Worm (Caenorhabditis elegans): ENCODE data around the gene sre-4.

The sre-4 gene

ce11 chrIV:9821621-9822020, 37.0 kb upstream of the sre-4 start, which contains the start of gene col-123 (continued):
- TF ChIP-seq Y5F2A.4 (GFP tag; optimal IDR thresholded peaks at IDR 0.05) (no peak), egl-43 (GFP tag; IDR thresholded peaks at IDR 0.05) (no peak)

ce11 chrIV:9815432-9815831, 30.8 kb upstream of the sre-4 start, which contains the start of gene egl-20:
TSS of gene egl-20 (minus strand) at chrIV:9815532.
- TF ChIP-seq ztf-7 (tag; optimal IDR thresholded peaks at IDR 0.05) (no peak), F10B5.3 (tag; optimal IDR thresholded peaks at IDR 0.05) (no peak), nhr-28 (tag; optimal IDR thresholded peaks at IDR 0.05) (no peak), skn-1 (tag; optimal IDR thresholded peaks at IDR 0.05) (no peak), daf-12 (tag; optimal IDR thresholded peaks at IDR 0.05) (no peak), lin-1 (GFP tag; IDR thresholded peaks at IDR 0.05) (no peak), madf-9 (GFP tag; conservative IDR thresholded peaks at IDR 0.05) (no peak), ZK337.2 (GFP tag; IDR thresholded peaks at IDR 0.05) (no peak), ceh-82 (tag; optimal IDR thresholded peaks at IDR 0.05) (no peak), F44E2.7 (GFP tag; IDR thresholded peaks at IDR 0.05) (no peak), ceh-28 (tag; optimal IDR thresholded peaks at IDR 0.05) (no peak), lim-7 (GFP tag; IDR thresholded peaks at IDR 0.05) (no peak), set-16 (GFP tag; IDR thresholded peaks at IDR 0.05) (no peak), nhr-237 (tag; optimal IDR thresholded peaks at IDR 0.05) (no peak), R02D3.7 (tag; optimal IDR thresholded peaks at IDR 0.05) (no peak)

ce11 chrIV:9811487-9811886, 26.9 kb upstream of the sre-4 start:
- no peak for TF ChIP-seq tag-97 (GFP tag; IDR thresholded peaks at IDR 0.05)
- peak; percentile 63 for TF ChIP-seq aha-1 (tag)

- TF ChIP-seq Y75B8A.6 (GFP tag; IDR thresholded peaks at IDR 0.05) (no peak), dmd-6 (GFP tag; IDR thresholded peaks at IDR 0.05) (no peak), Y48G9A.11 (GFP tag; IDR thresholded peaks at IDR 0.05) (no peak), spr-3 (GFP tag; optimal IDR thresholded peaks at IDR 0.05) (no peak), nhr-25 (tag; optimal IDR thresholded peaks at IDR 0.05; ENCODE audit: borderline replicate concordance, insufficient read depth) (no peak), F49E8.2 (tag; optimal IDR thresholded peaks at IDR 0.05; ENCODE audit: borderline replicate concordance) (no peak), nhr-77 (tag; optimal IDR thresholded peaks at IDR 0.05) (no peak), lim-7 (GFP tag; IDR thresholded peaks at IDR 0.05) (no peak), hlh-11 (tag; optimal IDR thresholded peaks at IDR 0.05) (no peak), lin-39 (tag; optimal IDR thresholded peaks at IDR 0.05) (no peak)
Observed at ce11 chrIV:9810633-9811032, 26.0 kb upstream of the sre-4 start, which contains the start of gene dct-15. TSS of gene dct-15 (minus strand) at chrIV:9810733.

ce11 chrIV:9803544-9803943, 19.0 kb upstream of the sre-4 start:
- no peak for TF ChIP-seq pha-4 (GFP tag; IDR thresholded peaks at IDR 0.05)
- TF ChIP-seq pha-4 (tag; optimal IDR thresholded peaks at IDR 0.05) = peak; percentile 21
- TF ChIP-seq nhr-77 (tag; optimal IDR thresholded peaks at IDR 0.05) = peak; percentile 91
- no peak for TF ChIP-seq ctbp-1 (GFP tag; IDR thresholded peaks at IDR 0.05)
- no peak for TF ChIP-seq mdt-29 (GFP tag; IDR thresholded peaks at IDR 0.05)
- TF ChIP-seq nhr-48 (tag; optimal IDR thresholded peaks at IDR 0.05) = peak; percentile 43
- no peak for TF ChIP-seq ceh-82 (tag; optimal IDR thresholded peaks at IDR 0.05)
- TF ChIP-seq unc-130 (GFP tag; optimal IDR thresholded peaks at IDR 0.05) = no peak
- peak; percentile 72 for TF ChIP-seq mes-2 (tag; optimal IDR thresholded peaks at IDR 0.05; ENCODE audit: poor library complexity, severe bottlenecking)
- no peak for TF ChIP-seq tra-1 (GFP tag; IDR thresholded peaks at IDR 0.05)
- TF ChIP-seq aly-2 (tag; optimal IDR thresholded peaks at IDR 0.05) = no peak
- no peak for TF ChIP-seq Y75B8A.6 (GFP tag; IDR thresholded peaks at IDR 0.05)
- peak; percentile 44 for TF ChIP-seq lin-13 (GFP tag; optimal IDR thresholded peaks at IDR 0.05)
- TF ChIP-seq daf-12 (tag; optimal IDR thresholded peaks at IDR 0.05) = no peak
- TF ChIP-seq ztf-7 (tag; optimal IDR thresholded peaks at IDR 0.05) = no peak
- no peak for TF ChIP-seq nhr-237 (tag; optimal IDR thresholded peaks at IDR 0.05)
- no peak for TF ChIP-seq lin-15B (tag; optimal IDR thresholded peaks at IDR 0.05)
- TF ChIP-seq zfp-2 (tag; optimal IDR thresholded peaks at IDR 0.05) = no peak
- no peak for TF ChIP-seq F44E2.7 (GFP tag; IDR thresholded peaks at IDR 0.05)
- TF ChIP-seq dpl-1 (GFP tag; optimal IDR thresholded peaks at IDR 0.05) = peak; percentile 3
- peak; percentile 85 for TF ChIP-seq dve-1 (tag; optimal IDR thresholded peaks at IDR 0.05; ENCODE audit: insufficient read depth)
- no peak for TF ChIP-seq set-16 (GFP tag; IDR thresholded peaks at IDR 0.05)
- no peak for TF ChIP-seq ces-1 (GFP tag; optimal IDR thresholded peaks at IDR 0.05)
- TF ChIP-seq nhr-6 (tag; optimal IDR thresholded peaks at IDR 0.05) = peak; percentile 24
- TF ChIP-seq rbr-2 (tag; optimal IDR thresholded peaks at IDR 0.05) = peak; percentile 6
